Worm (Caenorhabditis elegans) whole organism, young adult: ENCODE data around the gene rcan-1.

ENCODE experiments used
- B0336.3 ChIP-seq: fragments of 200-800 bp; sonication (Bioruptor generic); IDR thresholded peaks from 2 replicates; pipeline ENCODE4 v1.3.6; 2022; ENCODE audit warnings: missing genetic modification characterization, missing compliant biosample characterization
- F37B4.10 ChIP-seq: fragments of 200-800 bp; sonication (Bioruptor generic); IDR thresholded peaks from 2 replicates; pipeline ENCODE4 v1.3.6; 2022; ENCODE audit warnings: missing genetic modification characterization, missing compliant biosample characterization
- F39B2.1 ChIP-seq: fragments of 200-800 bp; sonication (Bioruptor generic); IDR thresholded peaks from 2 replicates; pipeline ENCODE4 v1.3.6; 2022; ENCODE audit warnings: missing genetic modification reagents, missing genetic modification characterization, missing compliant biosample characterization
- T26A5.8 ChIP-seq: sonication (generic microtip); optimal IDR thresholded peaks from 2 replicates; lab custom pipeline; 2016; ENCODE audit warnings: missing genetic modification characterization, missing compliant biosample characterization
- akir-1 ChIP-seq: fragments of 200-800 bp; sonication (Bioruptor generic); optimal IDR thresholded peaks from 2 replicates; lab custom pipeline; 2018; ENCODE audit warnings: mild to moderate bottlenecking, missing genetic modification characterization, moderate library complexity, missing compliant biosample characterization
- ama-1 ChIP-seq, 3 experiments: fragments of 150-350 bp in 1 of 3; sonication (generic microtip) in 2 of 3; optimal IDR thresholded peaks; 2 replicates each; lab custom pipeline; 2014 to 2018; ENCODE audit warnings: missing biosample characterization in 2 of 3, missing genetic modification characterization in 2 of 3, missing genetic modification reagents in 2 of 3
- attf-5 ChIP-seq: fragments of 200-800 bp; sonication (Bioruptor generic); optimal IDR thresholded peaks from 2 replicates; lab custom pipeline; 2018; ENCODE audit warnings: mild to moderate bottlenecking, missing genetic modification characterization, missing compliant biosample characterization
- ceh-27 ChIP-seq: fragments of 200-800 bp; sonication (Bioruptor generic); optimal IDR thresholded peaks from 2 replicates; lab custom pipeline; 2018; ENCODE audit warnings: mild to moderate bottlenecking, missing genetic modification characterization, moderate library complexity, missing compliant biosample characterization
- ceh-79 ChIP-seq: sonication (generic microtip); optimal IDR thresholded peaks from 2 replicates; lab custom pipeline; 2017; ENCODE audit warnings: mild to moderate bottlenecking, missing genetic modification characterization, missing compliant biosample characterization
- die-1 ChIP-seq: sonication (generic microtip); optimal IDR thresholded peaks from 2 replicates; lab custom pipeline; 2016; ENCODE audit warnings: missing genotype, mild to moderate bottlenecking, missing genetic modification characterization, missing compliant biosample characterization
- dpff-1 ChIP-seq: sonication (generic microtip); optimal IDR thresholded peaks from 2 replicates; lab custom pipeline; 2017; ENCODE audit warnings: mild to moderate bottlenecking, missing genetic modification characterization, missing compliant biosample characterization
- dpl-1 ChIP-seq: fragments of 150-350 bp; optimal IDR thresholded peaks from 2 replicates; lab custom pipeline; 2014; ENCODE audit warnings: missing biosample characterization, missing genetic modification reagents, missing genetic modification characterization
- egl-44 ChIP-seq: fragments of 200-800 bp; sonication (Bioruptor generic); IDR thresholded peaks from 2 replicates; pipeline ENCODE4 v1.3.6; 2022; ENCODE audit warnings: missing genetic modification reagents, missing genetic modification characterization, missing compliant biosample characterization
- egrh-3 ChIP-seq: fragments of 200-800 bp; sonication (Bioruptor generic); IDR thresholded peaks from 2 replicates; pipeline ENCODE4 v1.3.6; 2022; ENCODE audit warnings: missing genetic modification reagents, missing genetic modification characterization, missing compliant biosample characterization
- ekl-4 ChIP-seq: fragments of 200-800 bp; sonication (Bioruptor generic); IDR thresholded peaks from 2 replicates; pipeline ENCODE4 v1.3.6; 2022; ENCODE audit warnings: missing genetic modification reagents, missing genetic modification characterization, missing compliant biosample characterization
- ets-4 ChIP-seq: fragments of 200-800 bp; sonication (Bioruptor generic); optimal IDR thresholded peaks from 2 replicates; lab custom pipeline; 2018; ENCODE audit warnings: mild to moderate bottlenecking, missing genetic modification characterization, missing compliant biosample characterization
- hlh-12 ChIP-seq: sonication (generic microtip); optimal IDR thresholded peaks from 2 replicates; lab custom pipeline; 2016; ENCODE audit warnings: missing genetic modification characterization, missing compliant biosample characterization
- hlh-26 ChIP-seq: fragments of 200-800 bp; sonication (Bioruptor generic); conservative IDR thresholded peaks from 2 replicates; pipeline ENCODE4 v1.3.6; 2022; ENCODE audit warnings: missing genetic modification reagents, missing genetic modification characterization, missing compliant biosample characterization
- hmg-1.2 ChIP-seq: fragments of 200-800 bp; sonication (Bioruptor generic); IDR thresholded peaks from 2 replicates; pipeline ENCODE4 v1.3.6; 2022; ENCODE audit warnings: missing genetic modification reagents, missing genetic modification characterization, missing compliant biosample characterization
- hmg-20 ChIP-seq: fragments of 200-800 bp; sonication (Bioruptor generic); IDR thresholded peaks from 2 replicates; pipeline ENCODE4 v1.3.6; 2022; ENCODE audit warnings: missing genetic modification reagents, missing genetic modification characterization, missing compliant biosample characterization
- hsf-1 ChIP-seq: fragments of 200-800 bp; sonication (Bioruptor generic); IDR thresholded peaks from 2 replicates; pipeline ENCODE4 v1.3.6; 2022; ENCODE audit warnings: missing genetic modification reagents, missing genetic modification characterization, missing compliant biosample characterization
- lag-1 ChIP-seq: fragments of 200-800 bp; sonication (Bioruptor generic); IDR thresholded peaks from 2 replicates; pipeline ENCODE4 v1.3.6; 2022; ENCODE audit warnings: missing genetic modification reagents, missing genetic modification characterization, missing compliant biosample characterization
- let-526 ChIP-seq: fragments of 200-800 bp; sonication (Bioruptor generic); IDR thresholded peaks from 2 replicates; pipeline ENCODE4 v1.3.6; 2022; ENCODE audit warnings: missing genetic modification reagents, missing genetic modification characterization, missing compliant biosample characterization
- lin-35 ChIP-seq, 3 experiments: fragments of 150-350 bp in 2 of 3; sonication (generic microtip) in 1 of 3; optimal IDR thresholded peaks; 2 replicates each; lab custom pipeline; 2014 to 2018; ENCODE audit warnings: missing biosample characterization in 3 of 3, missing genetic modification characterization in 3 of 3, missing genetic modification reagents in 3 of 3
- lin-40 ChIP-seq: sonication (generic microtip); optimal IDR thresholded peaks from 2 replicates; lab custom pipeline; 2016; ENCODE audit warnings: missing genetic modification characterization, mild to moderate bottlenecking, missing compliant biosample characterization, missing genotype, missing genetic modification reagents
- lin-54 ChIP-seq: fragments of 200-800 bp; sonication (Bioruptor generic); optimal IDR thresholded peaks from 2 replicates; lab custom pipeline; 2018; ENCODE audit warnings: mild to moderate bottlenecking, missing genetic modification characterization, missing compliant biosample characterization
- madf-10 ChIP-seq: sonication (generic microtip); optimal IDR thresholded peaks from 2 replicates; lab custom pipeline; 2016; ENCODE audit warnings: mild to moderate bottlenecking, missing genetic modification characterization, missing compliant biosample characterization
- madf-6 ChIP-seq: fragments of 200-800 bp; sonication (Bioruptor generic); IDR thresholded peaks from 2 replicates; pipeline ENCODE4 v1.3.6; 2022; ENCODE audit warnings: missing genetic modification reagents, missing genetic modification characterization, missing compliant biosample characterization
- nfya-2 ChIP-seq: fragments of 200-800 bp; sonication (Bioruptor generic); IDR thresholded peaks from 2 replicates; pipeline ENCODE4 v1.3.6; 2022; ENCODE audit warnings: missing genetic modification reagents, missing genetic modification characterization, missing compliant biosample characterization
- nhr-179 ChIP-seq: sonication (generic microtip); optimal IDR thresholded peaks from 2 replicates; lab custom pipeline; 2016; ENCODE audit warnings: mild to moderate bottlenecking, missing genetic modification characterization, missing compliant biosample characterization
- nhr-80 ChIP-seq: sonication (generic microtip); optimal IDR thresholded peaks from 2 replicates; lab custom pipeline; 2016; ENCODE audit warnings: missing genetic modification characterization, missing compliant biosample characterization
- nhr-90 ChIP-seq: sonication (generic microtip); optimal IDR thresholded peaks from 2 replicates; lab custom pipeline; 2016; ENCODE audit warnings: missing genotype, mild to moderate bottlenecking, missing genetic modification characterization, missing compliant biosample characterization
- pha-4 ChIP-seq: fragments of 150-350 bp; sonication (generic microtip); optimal IDR thresholded peaks from 2 replicates; lab custom pipeline; 2014; ENCODE audit warnings: missing biosample characterization, missing genetic modification reagents, missing genetic modification characterization
- rec-8 ChIP-seq, 2 experiments: sonication (generic microtip); optimal IDR thresholded peaks; 2 replicates each; lab custom pipeline; 2016; ENCODE audit warnings: mild to moderate bottlenecking in 2 of 2, missing genetic modification characterization in 2 of 2, missing genetic modification reagents in 2 of 2, missing genotype in 2 of 2, missing biosample characterization in 1 of 2, missing compliant biosample characterization in 1 of 2, moderate library complexity in 1 of 2
- repo-1 ChIP-seq: sonication (generic microtip); optimal IDR thresholded peaks from 2 replicates; lab custom pipeline; 2017; ENCODE audit warnings: mild to moderate bottlenecking, missing genetic modification characterization, missing compliant biosample characterization
- sdz-38 ChIP-seq: sonication (generic microtip); optimal IDR thresholded peaks from 2 replicates; lab custom pipeline; 2016; ENCODE audit warnings: missing genotype, missing genetic modification characterization, missing compliant biosample characterization
- snpc-4 ChIP-seq, 5 experiments: fragments of 150-350 bp in 1 of 5; sonication (generic microtip) in 4 of 5; optimal IDR thresholded peaks; 2 replicates each; lab custom pipeline; 2014 to 2018; ENCODE audit warnings: missing genetic modification characterization in 5 of 5, missing biosample characterization in 3 of 5, antibody characterized with exemption in 2 of 5, mild to moderate bottlenecking in 2 of 5, missing compliant biosample characterization in 2 of 5, missing genotype in 2 of 5, moderate library complexity in 2 of 5, missing genetic modification reagents in 1 of 5
- sptf-2 ChIP-seq: fragments of 200-800 bp; sonication (Bioruptor generic); optimal IDR thresholded peaks from 2 replicates; lab custom pipeline; 2018; ENCODE audit warnings: mild to moderate bottlenecking, missing genetic modification characterization, missing compliant biosample characterization
- tbp1 ChIP-seq: fragments of 200-800 bp; sonication (Bioruptor generic); optimal IDR thresholded peaks from 2 replicates; lab custom pipeline; 2018; ENCODE audit warnings: mild to moderate bottlenecking, missing genetic modification characterization, missing compliant biosample characterization
- unc-130 ChIP-seq: sonication (generic microtip); optimal IDR thresholded peaks from 2 replicates; lab custom pipeline; 2016; ENCODE audit warnings: missing genetic modification reagents, missing genetic modification characterization, missing compliant biosample characterization
- zfh-2 ChIP-seq: fragments of 200-800 bp; sonication (Bioruptor generic); conservative IDR thresholded peaks from 2 replicates; pipeline ENCODE4 v1.3.6; 2022; ENCODE audit warnings: missing genetic modification reagents, missing genetic modification characterization, missing compliant biosample characterization
- ztf-22 ChIP-seq: fragments of 200-800 bp; sonication (Bioruptor generic); optimal IDR thresholded peaks from 2 replicates; lab custom pipeline; 2018; ENCODE audit warnings: mild to moderate bottlenecking, missing genetic modification characterization, moderate library complexity, missing compliant biosample characterization
- ztf-25 ChIP-seq: fragments of 200-800 bp; sonication (Bioruptor generic); IDR thresholded peaks from 2 replicates; pipeline ENCODE4 v1.3.6; 2022; ENCODE audit warnings: missing genetic modification reagents, missing genetic modification characterization, missing compliant biosample characterization

Gene rcan-1

ce11 chrIII:5710676-5711075 is 26.8 kb upstream of the rcan-1 start (continued):
- TF ChIP-seq B0336.3 (GFP tag; lab: Robert Waterston, UW) (peak; percentile 48; the same call in 1 of the 2 replicates), nhr-179 (no peak), ceh-79 (tag; lab: Kevin White, UChicago) (no peak), nhr-80 (tag; lab: Kevin White, UChicago) (peak; percentile 83), ceh-27 (GFP tag; lab: Kevin White, UChicago) (no peak), pha-4 (tag; lab: Kevin White, UChicago) (no peak), akir-1 (GFP tag; lab: Kevin White, UChicago) (no peak), madf-10 (tag; lab: Kevin White, UChicago) (no peak), hlh-26 (GFP tag; lab: Robert Waterston, UW) (no peak), unc-130 (GFP tag; lab: Kevin White, UChicago) (no peak), attf-5 (GFP tag; lab: Kevin White, UChicago) (peak; percentile 12), lin-35 (GFP tag; optimal IDR thresholded peaks at IDR 0.05; lab: Kevin White, UChicago) (no peak), repo-1 (tag; lab: Kevin White, UChicago) (no peak), lin-54 (no peak), egrh-3 (no peak), ztf-22 (GFP tag; lab: Kevin White, UChicago) (no peak), dpff-1 (tag; lab: Kevin White, UChicago) (no peak), let-526 (GFP tag; lab: Robert Waterston, UW) (no peak), die-1 (tag; lab: Kevin White, UChicago) (no peak), madf-6 (GFP tag; lab: Robert Waterston, UW) (peak; percentile 25; the same call in 1 of the 2 replicates), egl-44 (GFP tag; lab: Robert Waterston, UW) (no peak), lag-1 (GFP tag; lab: Robert Waterston, UW) (no peak), ekl-4 (GFP tag; lab: Robert Waterston, UW) (no peak), F39B2.1 (GFP tag; lab: Robert Waterston, UW) (no peak), tbp1 (GFP tag; lab: Kevin White, UChicago) (peak; percentile 6), sptf-2 (GFP tag; lab: Kevin White, UChicago) (no peak), T26A5.8 (tag; lab: Kevin White, UChicago) (no peak), lin-40 (tag; lab: Kevin White, UChicago) (peak; percentile 10), dpl-1 (GFP tag; lab: Kevin White, UChicago) (no peak), hmg-1.2 (GFP tag; lab: Robert Waterston, UW) (no peak), sdz-38 (tag; lab: Kevin White, UChicago) (no peak), ztf-25 (GFP tag; lab: Robert Waterston, UW) (no peak)

- TF ChIP-seq snpc-4 (GFP tag; optimal IDR thresholded peaks at IDR 0.05; lab: Kevin White, UChicago) (no peak), snpc-4 (tag; optimal IDR thresholded peaks at IDR 0.05; lab: Kevin White, UChicago) (no peak), nhr-90 (tag; lab: Kevin White, UChicago) (no peak), zfh-2 (no peak), hmg-20 (GFP tag; lab: Robert Waterston, UW) (no peak), ama-1 (optimal IDR thresholded peaks at IDR 0.05; lab: Kevin White, UChicago) (no peak), ama-1 (GFP tag; optimal IDR thresholded peaks at IDR 0.05; lab: Kevin White, UChicago) (no peak), ets-4 (no peak), rec-8 (tag; optimal IDR thresholded peaks at IDR 0.05; lab: Kevin White, UChicago) (no peak), lin-35 (GFP tag; optimal IDR thresholded peaks at IDR 0.05; lab: Kevin White, UChicago) (no peak), ztf-22 (GFP tag; lab: Kevin White, UChicago) (no peak), F37B4.10 (GFP tag; lab: Robert Waterston, UW) (no peak), nfya-2 (no peak), tbp1 (GFP tag; lab: Kevin White, UChicago) (no peak), hsf-1 (GFP tag; lab: Robert Waterston, UW) (no peak), hlh-12 (tag; lab: Kevin White, UChicago) (no peak), nhr-80 (tag; lab: Kevin White, UChicago) (no peak), sdz-38 (tag; lab: Kevin White, UChicago) (no peak)
These were observed 26.1 kb upstream of the rcan-1 start, which contains the start of gene B0336.12 for ce11 chrIII:5710045-5710444. Gene B0336.12, minus strand, starts transcription at chrIII:5710145.
